Worm (Caenorhabditis elegans) whole organism, L4 larva: ENCODE data around the gene F35H8.12.

Source experiments
- F10B5.3 ChIP-seq: sonication (generic microtip); optimal IDR thresholded peaks from 2 replicates; lab custom pipeline; 2016; ENCODE audit warnings: mild to moderate bottlenecking, missing genetic modification characterization, missing compliant biosample characterization
- F37D6.2 ChIP-seq: sonication (generic microtip); optimal IDR thresholded peaks from 2 replicates; lab custom pipeline; 2016; ENCODE audit warnings: mild to moderate bottlenecking, missing genetic modification characterization, missing compliant biosample characterization
- F44E2.7 ChIP-seq: fragments of 200-800 bp; sonication (Bioruptor generic); IDR thresholded peaks from 2 replicates; pipeline ENCODE4 v2.1.2; 2022; ENCODE audit warnings: missing genetic modification characterization, missing compliant biosample characterization
- R02D3.7 ChIP-seq: fragments of 150-350 bp; sonication (generic microtip); optimal IDR thresholded peaks from 3 replicates; lab custom pipeline; 2014; ENCODE audit warnings: missing biosample characterization, missing genetic modification characterization
- T20F7.1 ChIP-seq: fragments of 200-800 bp; sonication (Bioruptor generic); optimal IDR thresholded peaks from 2 replicates; lab custom pipeline; 2018; ENCODE audit warnings: mild to moderate bottlenecking, missing genetic modification characterization, missing compliant biosample characterization
- Y105C5A.15 ChIP-seq: fragments of 200-800 bp; sonication (Bioruptor generic); IDR thresholded peaks from 2 replicates; pipeline ENCODE4 v1.3.6; 2022; ENCODE audit warnings: missing genetic modification characterization, missing compliant biosample characterization
- Y5F2A.4 ChIP-seq: fragments of 200-800 bp; sonication (Bioruptor generic); optimal IDR thresholded peaks from 2 replicates; lab custom pipeline; 2018; ENCODE audit warnings: mild to moderate bottlenecking, missing genetic modification characterization, missing compliant biosample characterization
- Y75B8A.6 ChIP-seq: fragments of 200-800 bp; sonication (Bioruptor generic); IDR thresholded peaks from 2 replicates; pipeline ENCODE4 v1.3.6; 2022; ENCODE audit warnings: missing genetic modification reagents, missing genetic modification characterization, missing compliant biosample characterization
- ZK337.2 ChIP-seq: fragments of 200-800 bp; sonication (Bioruptor generic); IDR thresholded peaks from 2 replicates; pipeline ENCODE4 v1.3.6; 2022; ENCODE audit warnings: missing genetic modification reagents, missing genetic modification characterization, missing compliant biosample characterization
- ZK546.5 ChIP-seq, 2 experiments: sonication (generic microtip); optimal IDR thresholded peaks; 2 replicates each; lab custom pipeline; 2017; ENCODE audit warnings: missing biosample characterization in 2 of 2, missing genetic modification characterization in 2 of 2
- arid-1 ChIP-seq: fragments of 200-800 bp; sonication (Bioruptor generic); conservative IDR thresholded peaks from 2 replicates; pipeline ENCODE4 v1.3.6; 2022; ENCODE audit warnings: missing genetic modification reagents, missing genetic modification characterization, missing compliant biosample characterization
- ceh-28 ChIP-seq: fragments of 150-350 bp; optimal IDR thresholded peaks from 2 replicates; lab custom pipeline; 2014; ENCODE audit warnings: missing biosample characterization, missing genetic modification reagents, missing genetic modification characterization
- ceh-44 ChIP-seq: fragments of 200-800 bp; sonication (Bioruptor generic); IDR thresholded peaks from 2 replicates; pipeline ENCODE4 v1.3.6; 2022; ENCODE audit warnings: missing genetic modification reagents, missing genetic modification characterization, missing compliant biosample characterization
- ces-1 ChIP-seq: fragments of 150-350 bp; sonication (generic microtip); optimal IDR thresholded peaks from 4 replicates; lab custom pipeline; 2014; ENCODE audit warnings: missing biosample characterization, missing genetic modification reagents, missing genetic modification characterization
- ctbp-1 ChIP-seq: fragments of 200-800 bp; sonication (Bioruptor generic); IDR thresholded peaks from 2 replicates; pipeline ENCODE4 v1.3.6; 2022; ENCODE audit warnings: missing genetic modification reagents, missing genetic modification characterization, missing compliant biosample characterization
- daf-12 ChIP-seq: fragments of 150-350 bp; optimal IDR thresholded peaks from 2 replicates; lab custom pipeline; 2014; ENCODE audit warnings: missing biosample characterization, missing genetic modification reagents, missing genetic modification characterization
- daf-16 ChIP-seq, 3 experiments: sonication (generic microtip); optimal IDR thresholded peaks; 2 replicates each; lab custom pipeline; 2016 to 2017; ENCODE audit warnings: missing genetic modification characterization in 3 of 3, missing genetic modification reagents in 3 of 3, mild to moderate bottlenecking in 2 of 3, missing compliant biosample characterization in 2 of 3, missing biosample characterization in 1 of 3, moderate library complexity in 1 of 3
- daf-19 ChIP-seq: fragments of 200-800 bp; sonication (Bioruptor generic); conservative IDR thresholded peaks from 2 replicates; pipeline ENCODE4 v1.3.6; 2022; ENCODE audit warnings: missing genetic modification characterization, missing compliant biosample characterization
- dmd-9 ChIP-seq: fragments of 200-800 bp; sonication (Bioruptor generic); IDR thresholded peaks from 2 replicates; pipeline ENCODE4 v1.3.6; 2022; ENCODE audit warnings: missing genetic modification reagents, missing genetic modification characterization, missing compliant biosample characterization
- dpl-1 ChIP-seq: fragments of 150-350 bp; optimal IDR thresholded peaks from 2 replicates; lab custom pipeline; 2014; ENCODE audit warnings: missing biosample characterization, missing genetic modification reagents, missing genetic modification characterization
- dve-1 ChIP-seq: sonication (generic microtip); optimal IDR thresholded peaks from 2 replicates; lab custom pipeline; 2017; ENCODE audit warnings: antibody characterized with exemption, mild to moderate bottlenecking, missing genetic modification characterization, missing compliant biosample characterization; ENCODE audit not compliant: insufficient read depth
- egl-43 ChIP-seq: fragments of 200-800 bp; sonication (Bioruptor generic); IDR thresholded peaks from 2 replicates; pipeline ENCODE4 v1.3.6; 2022; ENCODE audit warnings: missing genetic modification reagents, missing genetic modification characterization, missing compliant biosample characterization
- hif-1 ChIP-seq, 2 experiments: sonication (generic microtip); optimal IDR thresholded peaks; 2 replicates each; lab custom pipeline; 2016 to 2017; ENCODE audit warnings: missing compliant biosample characterization in 2 of 2, missing genetic modification characterization in 2 of 2, missing genetic modification reagents in 2 of 2, missing genotype in 2 of 2, mild to moderate bottlenecking in 1 of 2
- hlh-11 ChIP-seq: fragments of 200-800 bp; sonication (Bioruptor generic); optimal IDR thresholded peaks from 2 replicates; lab custom pipeline; 2018; ENCODE audit warnings: mild to moderate bottlenecking, missing genetic modification characterization, missing compliant biosample characterization
- jun-1 ChIP-seq: fragments of 150-350 bp; optimal IDR thresholded peaks from 2 replicates; lab custom pipeline; 2014; ENCODE audit warnings: missing biosample characterization, missing genetic modification reagents, missing genetic modification characterization
- lim-7 ChIP-seq: fragments of 200-800 bp; sonication (Bioruptor generic); IDR thresholded peaks from 2 replicates; pipeline ENCODE4 v1.3.6; 2022; ENCODE audit warnings: missing genetic modification characterization, missing compliant biosample characterization
- lin-1 ChIP-seq: fragments of 200-800 bp; sonication (Bioruptor generic); IDR thresholded peaks from 2 replicates; pipeline ENCODE4 v1.3.6; 2022; ENCODE audit warnings: missing genetic modification reagents, missing genetic modification characterization, missing compliant biosample characterization
- lin-13 ChIP-seq: fragments of 150-350 bp; optimal IDR thresholded peaks from 2 replicates; lab custom pipeline; 2014; ENCODE audit warnings: missing biosample characterization, missing genetic modification reagents, missing genetic modification characterization
- lsy-2 ChIP-seq, 2 experiments: fragments of 150-350 bp in 1 of 2; sonication (generic microtip) in 1 of 2; optimal IDR thresholded peaks; 2 replicates each; lab custom pipeline; 2014 to 2017; ENCODE audit warnings: missing biosample characterization in 2 of 2, missing genetic modification characterization in 2 of 2
- madf-9 ChIP-seq: fragments of 200-800 bp; sonication (Bioruptor generic); conservative IDR thresholded peaks from 2 replicates; pipeline ENCODE4 v1.3.6; 2022; ENCODE audit warnings: missing genetic modification reagents, missing genetic modification characterization, missing compliant biosample characterization
- mdl-1 ChIP-seq, 2 experiments: fragments of 150-350 bp in 1 of 2; sonication (generic microtip) in 1 of 2; optimal IDR thresholded peaks; 2 replicates each; lab custom pipeline; 2014 to 2017; ENCODE audit warnings: missing biosample characterization in 2 of 2, missing genetic modification characterization in 2 of 2
- mdt-29 ChIP-seq: fragments of 200-800 bp; sonication (Bioruptor generic); IDR thresholded peaks from 2 replicates; pipeline ENCODE4 v1.3.6; 2022; ENCODE audit warnings: missing genetic modification reagents, missing genetic modification characterization, missing compliant biosample characterization
- mep-1 ChIP-seq: fragments of 150-350 bp; sonication (generic microtip); optimal IDR thresholded peaks from 3 replicates; lab custom pipeline; 2014; ENCODE audit warnings: missing biosample characterization, missing genetic modification characterization
- mes-2 ChIP-seq: sonication (generic microtip); optimal IDR thresholded peaks from 2 replicates; lab custom pipeline; 2016; ENCODE audit warnings: missing genotype, mild to moderate bottlenecking, missing genetic modification characterization, missing compliant biosample characterization; ENCODE audit not compliant: poor library complexity, severe bottlenecking
- mxl-2 ChIP-seq: fragments of 200-800 bp; sonication (Bioruptor generic); conservative IDR thresholded peaks from 2 replicates; pipeline ENCODE4 v1.3.6; 2022; ENCODE audit warnings: missing genetic modification reagents, missing genetic modification characterization, missing compliant biosample characterization
- mxl-3 ChIP-seq: fragments of 200-800 bp; sonication (Bioruptor generic); optimal IDR thresholded peaks from 2 replicates; lab custom pipeline; 2018; ENCODE audit warnings: mild to moderate bottlenecking, missing genetic modification characterization, missing compliant biosample characterization
- nhr-10 ChIP-seq: fragments of 150-350 bp; optimal IDR thresholded peaks from 2 replicates; lab custom pipeline; 2014; ENCODE audit warnings: missing biosample characterization, missing genetic modification characterization
- nhr-102 ChIP-seq: sonication (generic microtip); optimal IDR thresholded peaks from 2 replicates; lab custom pipeline; 2016; ENCODE audit warnings: mild to moderate bottlenecking, missing genetic modification characterization, moderate library complexity, missing compliant biosample characterization
- nhr-11 ChIP-seq: fragments of 150-350 bp; optimal IDR thresholded peaks from 2 replicates; lab custom pipeline; 2014; ENCODE audit warnings: missing biosample characterization, missing genetic modification characterization
- nhr-28 ChIP-seq: fragments of 150-350 bp; optimal IDR thresholded peaks from 2 replicates; lab custom pipeline; 2014; ENCODE audit warnings: missing biosample characterization, missing genetic modification characterization
- nhr-41 ChIP-seq: fragments of 200-800 bp; sonication (Bioruptor generic); IDR thresholded peaks from 2 replicates; pipeline ENCODE4 v1.3.6; 2022; ENCODE audit warnings: missing genetic modification reagents, missing genetic modification characterization, missing compliant biosample characterization
- nhr-42 ChIP-seq: fragments of 200-800 bp; sonication (Bioruptor generic); IDR thresholded peaks from 2 replicates; pipeline ENCODE4 v1.3.6; 2022; ENCODE audit warnings: missing genetic modification characterization, missing compliant biosample characterization
- nhr-48 ChIP-seq: sonication (generic microtip); optimal IDR thresholded peaks from 2 replicates; lab custom pipeline; 2016; ENCODE audit warnings: mild to moderate bottlenecking, missing genetic modification characterization, missing compliant biosample characterization
- nhr-77 ChIP-seq: fragments of 150-350 bp; optimal IDR thresholded peaks from 2 replicates; lab custom pipeline; 2014; ENCODE audit warnings: missing biosample characterization, missing genetic modification characterization
- set-16 ChIP-seq: fragments of 200-800 bp; sonication (Bioruptor generic); IDR thresholded peaks from 2 replicates; pipeline ENCODE4 v1.3.6; 2022; ENCODE audit warnings: missing genetic modification reagents, missing genetic modification characterization, missing compliant biosample characterization
- skn-1 ChIP-seq: fragments of 150-350 bp; optimal IDR thresholded peaks from 2 replicates; lab custom pipeline; 2014; ENCODE audit warnings: missing biosample characterization, missing genetic modification characterization
- unc-62 ChIP-seq, 3 experiments: fragments of 150-350 bp in 1 of 3; sonication (generic microtip); optimal IDR thresholded peaks in 2 of 3; peaks in 1 of 3; 1 replicate in 1 of 3; 2 replicates in 2 of 3; lab custom pipeline; 2014 to 2017; ENCODE audit warnings: missing biosample characterization in 3 of 3, missing genetic modification characterization in 3 of 3, missing genetic modification reagents in 3 of 3, missing genotype in 1 of 3
- vab-7 ChIP-seq: fragments of 200-800 bp; sonication (Bioruptor generic); IDR thresholded peaks from 2 replicates; pipeline ENCODE4 v1.3.6; 2022; ENCODE audit warnings: missing genetic modification reagents, missing genetic modification characterization, missing compliant biosample characterization
- zfp-2 ChIP-seq: sonication (generic microtip); optimal IDR thresholded peaks from 2 replicates; lab custom pipeline; 2016; ENCODE audit warnings: mild to moderate bottlenecking, missing genetic modification characterization, missing compliant biosample characterization
- ztf-7 ChIP-seq: fragments of 150-350 bp; optimal IDR thresholded peaks from 2 replicates; lab custom pipeline; 2014; ENCODE audit warnings: missing biosample characterization, missing genetic modification characterization

The F35H8.12 gene

DNA sequence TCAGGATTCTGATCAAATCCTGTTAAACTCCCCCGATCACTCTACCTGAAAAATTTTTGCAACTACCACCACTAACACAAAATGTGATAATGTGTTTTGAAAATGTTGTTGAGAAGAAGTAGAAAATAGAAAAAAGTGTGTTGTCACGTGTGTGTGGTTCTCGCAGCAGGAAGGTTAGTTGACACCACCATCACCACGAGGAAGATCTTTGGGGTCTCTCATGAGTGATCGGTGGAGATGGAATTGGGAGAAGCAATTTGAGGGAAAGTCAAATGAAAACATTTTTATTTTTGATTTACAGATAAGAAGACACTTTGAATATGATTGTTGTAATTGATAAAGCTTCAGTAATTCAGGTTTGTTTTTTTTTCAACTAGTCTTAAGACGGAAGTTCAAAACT, 50.0 kb downstream of the F35H8.12 start (continued):
- TF ChIP-seq nhr-48 (no peak), daf-19 (GFP tag; lab: Robert Waterston, UW) (no peak), dmd-9 (GFP tag; lab: Robert Waterston, UW) (no peak), hlh-11 (tag; lab: Kevin White, UChicago) (peak; percentile 77), nhr-10 (tag; lab: Kevin White, UChicago) (no peak), F44E2.7 (GFP tag; lab: Robert Waterston, UW) (no peak), nhr-28 (tag; lab: Kevin White, UChicago) (peak; percentile 66), zfp-2 (tag; lab: Kevin White, UChicago) (no peak), set-16 (GFP tag; lab: Robert Waterston, UW) (no peak), nhr-102 (tag; lab: Kevin White, UChicago) (no peak), dpl-1 (no peak), Y105C5A.15 (GFP tag; lab: Robert Waterston, UW) (no peak), F10B5.3 (tag; lab: Kevin White, UChicago) (no peak), lin-1 (GFP tag; lab: Robert Waterston, UW) (no peak), mdt-29 (GFP tag; lab: Robert Waterston, UW) (no peak), skn-1 (tag; lab: Kevin White, UChicago) (no peak), nhr-11 (tag; lab: Kevin White, UChicago) (peak; percentile 82), ceh-28 (no peak), T20F7.1 (no peak), daf-12 (tag; lab: Kevin White, UChicago) (no peak), lsy-2 (tag; optimal IDR thresholded peaks at IDR 0.05; lab: Kevin White, UChicago) (peak; percentile 18 to 61), nhr-41 (no peak), jun-1 (tag; lab: Kevin White, UChicago) (no peak), ZK337.2 (no peak), mep-1 (tag; lab: Kevin White, UChicago) (peak; percentile 49), ZK546.5 (tag; optimal IDR thresholded peaks at IDR 0.05; lab: Kevin White, UChicago) (no peak), R02D3.7 (tag; lab: Kevin White, UChicago) (no peak), mes-2 (no peak), ctbp-1 (no peak), nhr-77 (tag; lab: Kevin White, UChicago) (no peak), mxl-3 (GFP tag; lab: Kevin White, UChicago) (peak; percentile 32), lim-7 (GFP tag; lab: Robert Waterston, UW) (no peak), vab-7 (GFP tag; lab: Robert Waterston, UW) (no peak), ceh-44 (GFP tag; lab: Robert Waterston, UW) (no peak), Y75B8A.6 (GFP tag; lab: Robert Waterston, UW) (no peak), F37D6.2 (tag; lab: Kevin White, UChicago) (no peak), egl-43 (no peak), mxl-2 (GFP tag; lab: Robert Waterston, UW) (no peak), nhr-42 (GFP tag; lab: Robert Waterston, UW) (no peak), hif-1 (tag; optimal IDR thresholded peaks at IDR 0.05; lab: Kevin White, UChicago) (peak in 1 of 2 experiments; percentile 42), Y5F2A.4 (GFP tag; lab: Kevin White, UChicago) (no peak), ces-1 (GFP tag; lab: Kevin White, UChicago) (no peak), unc-62 (GFP tag; optimal IDR thresholded peaks at IDR 0.05 in 1 of 2; lab: Kevin White, UChicago) (peak in 1 of 2 experiments; percentile 54), unc-62 (tag; optimal IDR thresholded peaks at IDR 0.05; lab: Kevin White, UChicago) (no peak), ztf-7 (tag; lab: Kevin White, UChicago) (no peak), arid-1 (GFP tag; lab: Robert Waterston, UW) (no peak), mdl-1 (tag; optimal IDR thresholded peaks at IDR 0.05; lab: Kevin White, UChicago) (peak; percentile 79 to 83), daf-16 (GFP tag; optimal IDR thresholded peaks at IDR 0.05; lab: Kevin White, UChicago) (peak in 1 of 2 experiments; percentile 83), daf-16 (tag; optimal IDR thresholded peaks at IDR 0.05; lab: Kevin White, UChicago) (peak; percentile 62), madf-9 (GFP tag; lab: Robert Waterston, UW) (no peak), lin-13 (GFP tag; lab: Kevin White, UChicago) (no peak), dve-1 (tag; lab: Kevin White, UChicago) (peak; percentile 79)
